Worm (Caenorhabditis elegans) whole organism, L4 larva: ENCODE results near the gene ZK1320.3.

ENCODE experiments used
- ceh-62 ChIP-seq: sonication (generic microtip); optimal IDR thresholded peaks from 2 replicates; lab custom pipeline; 2017; ENCODE audit warnings: missing biosample characterization, missing genetic modification characterization
- duxl-1 ChIP-seq: sonication (generic microtip); optimal IDR thresholded peaks from 2 replicates; lab custom pipeline; 2016; ENCODE audit warnings: mild to moderate bottlenecking, missing genetic modification characterization, moderate library complexity, missing compliant biosample characterization; ENCODE audit not compliant: poor library complexity
- egl-27 ChIP-seq: sonication (generic microtip); optimal IDR thresholded peaks from 3 replicates; lab custom pipeline; 2017; ENCODE audit warnings: missing biosample characterization, missing genetic modification reagents, missing genetic modification characterization
- nhr-77 ChIP-seq: fragments of 150-350 bp; optimal IDR thresholded peaks from 2 replicates; lab custom pipeline; 2014; ENCODE audit warnings: missing biosample characterization, missing genetic modification characterization
- pqm-1 ChIP-seq: sonication (generic microtip); optimal IDR thresholded peaks from 2 replicates; lab custom pipeline; 2017; ENCODE audit warnings: missing biosample characterization, missing genetic modification characterization
- snpc-1.2 ChIP-seq: fragments of 200-800 bp; sonication (Bioruptor generic); IDR thresholded peaks from 2 replicates; pipeline ENCODE4 v1.3.6; 2022; ENCODE audit warnings: missing genetic modification reagents, missing genetic modification characterization, missing compliant biosample characterization
- zip-11 ChIP-seq: fragments of 200-800 bp; sonication (Bioruptor generic); IDR thresholded peaks from 2 replicates; pipeline ENCODE4 v1.3.6; 2022; ENCODE audit warnings: missing genetic modification characterization, missing compliant biosample characterization

DNA sequence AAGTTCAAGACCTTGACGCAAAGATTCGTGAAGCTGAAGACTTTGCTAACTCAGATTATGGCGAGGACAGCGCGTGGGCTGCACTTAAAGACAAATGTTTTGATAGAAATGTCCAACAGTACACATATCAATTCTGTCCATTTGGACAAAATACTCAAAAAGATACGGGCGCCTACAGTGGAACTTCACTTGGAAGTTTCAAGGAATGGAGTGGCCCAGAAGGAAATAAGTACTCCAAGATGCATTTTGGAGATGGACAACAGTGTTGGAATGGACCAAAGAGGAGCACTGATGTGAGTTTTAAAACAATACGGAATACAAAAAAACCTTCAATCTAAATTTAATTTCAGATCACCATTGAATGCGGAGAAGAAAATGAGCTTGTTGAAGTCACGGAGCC lies 34.3 kb downstream of the ZK1320.3 start:
- no peak for TF ChIP-seq ceh-62 (tag; lab: Kevin White, UChicago)
- no peak for TF ChIP-seq zip-11 (GFP tag; lab: Robert Waterston, UW)
- TF ChIP-seq duxl-1 (tag; lab: Kevin White, UChicago), result no peak
- no peak for TF ChIP-seq nhr-77 (tag; lab: Kevin White, UChicago)
- TF ChIP-seq pqm-1, result no peak
- TF ChIP-seq snpc-1.2 (GFP tag; lab: Robert Waterston, UW), result no peak
- TF ChIP-seq egl-27 (tag; lab: Kevin White, UChicago), result no peak
